Worm (Caenorhabditis elegans) whole organism, late embryonic: ENCODE measurements around the gene fbxa-206.

Source experiments
- C08G9.2 ChIP-seq: sonication (generic microtip); optimal IDR thresholded peaks from 2 replicates; lab custom pipeline; 2016; ENCODE audit warnings: mild to moderate bottlenecking, missing genetic modification characterization, moderate library complexity, missing compliant biosample characterization
- K02D7.2 ChIP-seq: sonication (generic microtip); optimal IDR thresholded peaks from 2 replicates; lab custom pipeline; 2017; ENCODE audit warnings: mild to moderate bottlenecking, missing genetic modification characterization, missing compliant biosample characterization
- T23F11.4 ChIP-seq: fragments of 200-800 bp; sonication (Bioruptor generic); optimal IDR thresholded peaks from 2 replicates; lab custom pipeline; 2018; ENCODE audit warnings: mild to moderate bottlenecking, missing genetic modification characterization, missing compliant biosample characterization
- ama-1 ChIP-seq: fragments of 150-350 bp; optimal IDR thresholded peaks from 2 replicates; lab custom pipeline; 2014
- ceh-18 ChIP-seq: sonication (generic microtip); optimal IDR thresholded peaks from 2 replicates; lab custom pipeline; 2016; ENCODE audit warnings: missing genetic modification characterization, missing compliant biosample characterization
- ceh-30 ChIP-seq: fragments of 150-350 bp; optimal IDR thresholded peaks from 2 replicates; lab custom pipeline; 2014; ENCODE audit warnings: missing biosample characterization, missing genetic modification characterization
- ceh-31 ChIP-seq: sonication (generic microtip); optimal IDR thresholded peaks from 2 replicates; lab custom pipeline; 2016; ENCODE audit warnings: missing genetic modification characterization, missing compliant biosample characterization
- ceh-45 ChIP-seq: fragments of 200-800 bp; sonication (Bioruptor generic); IDR thresholded peaks from 2 replicates; pipeline ENCODE4 v1.3.6; 2022; ENCODE audit warnings: missing genetic modification reagents, missing genetic modification characterization, missing compliant biosample characterization
- ceh-48 ChIP-seq: sonication (generic microtip); optimal IDR thresholded peaks from 2 replicates; lab custom pipeline; 2016; ENCODE audit warnings: missing genetic modification characterization, inconsistent platforms, missing compliant biosample characterization
- che-1 ChIP-seq: sonication (generic microtip); optimal IDR thresholded peaks from 2 replicates; lab custom pipeline; 2016; ENCODE audit warnings: mild to moderate bottlenecking, missing genetic modification characterization, missing compliant biosample characterization
- dmd-4 ChIP-seq: sonication (generic microtip); optimal IDR thresholded peaks from 2 replicates; lab custom pipeline; 2016; ENCODE audit warnings: borderline replicate concordance, missing genetic modification characterization, missing compliant biosample characterization
- dve-1 ChIP-seq: sonication (generic microtip); optimal IDR thresholded peaks from 2 replicates; lab custom pipeline; 2017; ENCODE audit warnings: antibody characterized with exemption, mild to moderate bottlenecking, missing genetic modification characterization, missing compliant biosample characterization
- elt-2 ChIP-seq: sonication (generic microtip); optimal IDR thresholded peaks from 2 replicates; lab custom pipeline; 2016; ENCODE audit warnings: missing genetic modification reagents, missing genetic modification characterization, missing compliant biosample characterization
- eyg-1 ChIP-seq: sonication (generic microtip); optimal IDR thresholded peaks from 2 replicates; lab custom pipeline; 2016; ENCODE audit warnings: missing genotype, missing genetic modification characterization, missing compliant biosample characterization
- fax-1 ChIP-seq: sonication (generic microtip); optimal IDR thresholded peaks from 2 replicates; lab custom pipeline; 2016; ENCODE audit warnings: missing genotype, missing genetic modification characterization, missing compliant biosample characterization
- fkh-10 ChIP-seq: fragments of 150-350 bp; optimal IDR thresholded peaks from 2 replicates; lab custom pipeline; 2014; ENCODE audit warnings: missing biosample characterization, missing genetic modification reagents, missing genetic modification characterization
- gmeb-2 ChIP-seq: sonication (generic microtip); optimal IDR thresholded peaks from 2 replicates; lab custom pipeline; 2016; ENCODE audit warnings: missing genetic modification characterization, inconsistent platforms, missing compliant biosample characterization
- hlh-13 ChIP-seq: fragments of 200-800 bp; sonication (Bioruptor generic); optimal IDR thresholded peaks from 2 replicates; lab custom pipeline; 2018; ENCODE audit warnings: mild to moderate bottlenecking, missing genetic modification characterization, missing compliant biosample characterization
- hlh-15 ChIP-seq: sonication (generic microtip); optimal IDR thresholded peaks from 2 replicates; lab custom pipeline; 2016; ENCODE audit warnings: missing genetic modification characterization, missing compliant biosample characterization
- hlh-30 ChIP-seq: sonication (generic microtip); optimal IDR thresholded peaks from 2 replicates; lab custom pipeline; 2017; ENCODE audit warnings: antibody characterized with exemption, missing genetic modification characterization, missing compliant biosample characterization; ENCODE audit not compliant: insufficient read depth
- lim-6 ChIP-seq: sonication (generic microtip); optimal IDR thresholded peaks from 2 replicates; lab custom pipeline; 2016; ENCODE audit warnings: missing genetic modification characterization, missing compliant biosample characterization
- mec-3 ChIP-seq: sonication (generic microtip); optimal IDR thresholded peaks from 2 replicates; lab custom pipeline; 2016; ENCODE audit warnings: borderline replicate concordance, missing genetic modification characterization, missing compliant biosample characterization
- nhr-11 ChIP-seq: fragments of 150-350 bp; optimal IDR thresholded peaks from 2 replicates; lab custom pipeline; 2014; ENCODE audit warnings: missing biosample characterization, missing genetic modification characterization
- nhr-232 ChIP-seq: sonication (generic microtip); optimal IDR thresholded peaks from 2 replicates; lab custom pipeline; 2016; ENCODE audit warnings: missing genetic modification characterization, missing compliant biosample characterization
- pax-1 ChIP-seq: fragments of 150-350 bp; optimal IDR thresholded peaks from 2 replicates; lab custom pipeline; 2014; ENCODE audit warnings: missing biosample characterization, missing genetic modification characterization
- pha-2 ChIP-seq: sonication (generic microtip); optimal IDR thresholded peaks from 2 replicates; lab custom pipeline; 2017; ENCODE audit warnings: mild to moderate bottlenecking, missing genetic modification characterization, missing compliant biosample characterization
- pha-4 ChIP-seq: fragments of 150-350 bp; optimal IDR thresholded peaks from 2 replicates; lab custom pipeline; 2018; ENCODE audit warnings: missing biosample characterization, missing genetic modification reagents, missing genetic modification characterization
- pqm-1 ChIP-seq: sonication (generic microtip); optimal IDR thresholded peaks from 2 replicates; lab custom pipeline; 2016; ENCODE audit warnings: missing genetic modification characterization, missing compliant biosample characterization
- pros-1 ChIP-seq: fragments of 150-350 bp; optimal IDR thresholded peaks from 2 replicates; lab custom pipeline; 2014; ENCODE audit warnings: missing biosample characterization, missing genetic modification reagents, missing genetic modification characterization
- rnt-1 ChIP-seq: sonication (generic microtip); optimal IDR thresholded peaks from 2 replicates; lab custom pipeline; 2016; ENCODE audit warnings: missing genetic modification characterization, missing compliant biosample characterization
- sdc-2 ChIP-seq: sonication (generic microtip); optimal IDR thresholded peaks from 2 replicates; lab custom pipeline; 2016; ENCODE audit warnings: missing genotype, missing genetic modification characterization, missing compliant biosample characterization
- syd-9 ChIP-seq: sonication (generic microtip); optimal IDR thresholded peaks from 2 replicates; lab custom pipeline; 2016; ENCODE audit warnings: mild to moderate bottlenecking, missing genetic modification characterization, moderate library complexity, missing compliant biosample characterization
- ttx-3 ChIP-seq: sonication (generic microtip); optimal IDR thresholded peaks from 2 replicates; lab custom pipeline; 2016; ENCODE audit warnings: missing genetic modification reagents, missing genetic modification characterization, missing compliant biosample characterization
- unc-3 ChIP-seq, 2 experiments: fragments of 200-800 bp in 1 of 2; sonication (Bioruptor generic) in 1 of 2; sonication (generic microtip) in 1 of 2; conservative IDR thresholded peaks in 1 of 2; optimal IDR thresholded peaks in 1 of 2; 2 replicates each; pipeline versions ENCODE4 v1.3.6 to Lab custom; 2016 to 2022; ENCODE audit warnings: missing compliant biosample characterization in 2 of 2, missing genetic modification characterization in 2 of 2, missing genetic modification reagents in 1 of 2
- unc-55 ChIP-seq: sonication (generic microtip); optimal IDR thresholded peaks from 2 replicates; lab custom pipeline; 2017; ENCODE audit warnings: missing biosample characterization, missing genetic modification reagents, missing genetic modification characterization
- ztf-16 ChIP-seq: sonication (generic microtip); optimal IDR thresholded peaks from 2 replicates; lab custom pipeline; 2017; ENCODE audit warnings: missing genetic modification characterization, missing compliant biosample characterization

fbxa-206 gene

DNA sequence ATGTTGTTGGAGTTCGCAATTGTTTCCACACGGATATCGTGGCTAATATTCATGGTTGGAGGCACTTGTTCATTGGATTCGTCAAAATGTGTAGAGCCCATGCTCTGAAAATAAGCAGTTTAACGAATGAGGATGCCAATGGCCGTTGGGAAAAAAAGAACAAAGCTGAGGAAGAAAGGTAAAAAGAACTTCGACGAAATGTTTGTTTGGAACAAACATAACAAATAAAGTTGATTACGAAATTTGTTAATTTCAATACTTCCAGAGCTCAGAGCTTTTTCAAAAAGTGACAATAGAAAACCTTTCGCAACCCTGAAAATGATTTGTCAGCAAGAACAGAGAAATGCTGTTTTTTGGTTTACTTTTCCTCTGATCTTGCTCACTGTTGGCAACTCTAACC is 38.2 kb downstream of the fbxa-206 start, which contains the start of gene F09C6.3:
TSS of gene F09C6.3 (minus strand) at position 101 of the 400 bp plus-strand sequence.
- no peak for TF ChIP-seq dve-1
- TF ChIP-seq pha-2: no peak
- TF ChIP-seq nhr-232 (tag; lab: Kevin White, UChicago): no peak
- TF ChIP-seq ama-1 (lab: Kevin White, UChicago): no peak
- TF ChIP-seq sdc-2 (tag; lab: Kevin White, UChicago): no peak
- no peak for TF ChIP-seq pqm-1 (tag; lab: Kevin White, UChicago)
- TF ChIP-seq pax-1 (tag; lab: Kevin White, UChicago): no peak
- no peak for TF ChIP-seq hlh-15 (tag; lab: Kevin White, UChicago)
- no peak for TF ChIP-seq hlh-13 (GFP tag; lab: Kevin White, UChicago)
- TF ChIP-seq C08G9.2: no peak
- no peak for TF ChIP-seq K02D7.2 (tag; lab: Kevin White, UChicago)
- no peak for TF ChIP-seq lim-6 (tag; lab: Kevin White, UChicago)
- TF ChIP-seq ztf-16 (tag; lab: Kevin White, UChicago): no peak
- no peak for TF ChIP-seq fax-1 (tag; lab: Kevin White, UChicago)
- no peak for TF ChIP-seq fkh-10 (GFP tag; lab: Kevin White, UChicago)
- TF ChIP-seq ceh-48: no peak
- TF ChIP-seq mec-3: no peak
- no peak for TF ChIP-seq elt-2 (tag; lab: Kevin White, UChicago)
- no peak for TF ChIP-seq dmd-4 (tag; lab: Kevin White, UChicago)
- no peak for TF ChIP-seq unc-55 (GFP tag; lab: Kevin White, UChicago)

- TF ChIP-seq ttx-3 (tag; lab: Kevin White, UChicago) (no peak), unc-3 (GFP tag; conservative IDR thresholded peaks at IDR 0.05; lab: Robert Waterston, UW) (no peak), unc-3 (tag; optimal IDR thresholded peaks at IDR 0.05; lab: Kevin White, UChicago) (no peak), che-1 (tag; lab: Kevin White, UChicago) (no peak), ztf-16 (tag; lab: Kevin White, UChicago) (no peak)
Measured at ce11 chrV:16879532-16879931, 38.7 kb downstream of the fbxa-206 start.

DNA sequence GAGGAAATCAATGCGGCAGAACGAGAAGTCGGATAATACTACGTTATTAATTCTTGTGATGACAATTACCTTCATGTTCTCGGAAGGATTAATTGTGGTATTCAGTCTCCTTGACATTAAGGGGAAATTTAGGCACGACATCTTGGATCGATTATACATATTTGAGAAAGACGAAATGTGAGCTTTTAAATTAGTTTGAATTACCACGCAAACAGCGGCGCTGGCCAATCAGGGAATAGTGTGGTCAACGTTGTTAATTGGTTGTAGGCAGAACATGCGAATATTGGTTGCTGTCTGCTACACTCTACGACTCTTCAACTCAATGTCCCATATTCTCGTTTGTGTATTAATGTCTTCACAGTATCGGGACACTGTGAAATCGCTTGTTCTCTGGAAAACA is 43.3 kb downstream of the fbxa-206 start, which contains the start of gene F49A5.10:
TSS of gene F49A5.10 (plus strand) at position 301 of the 400 bp plus-strand sequence.
- no peak for TF ChIP-seq nhr-232 (tag; lab: Kevin White, UChicago)
- no peak for TF ChIP-seq ceh-30
- no peak for TF ChIP-seq hlh-30 (tag; lab: Kevin White, UChicago)
- TF ChIP-seq fax-1 (tag; lab: Kevin White, UChicago): no peak
- no peak for TF ChIP-seq che-1 (tag; lab: Kevin White, UChicago)
- no peak for TF ChIP-seq nhr-11 (tag; lab: Kevin White, UChicago)
- no peak for TF ChIP-seq ama-1 (lab: Kevin White, UChicago)
- TF ChIP-seq syd-9: no peak
- TF ChIP-seq ceh-18 (tag; lab: Kevin White, UChicago): no peak
- no peak for TF ChIP-seq hlh-13 (GFP tag; lab: Kevin White, UChicago)
- TF ChIP-seq gmeb-2 (tag; lab: Kevin White, UChicago): no peak
- TF ChIP-seq rnt-1: no peak
- TF ChIP-seq, all 69 proteins: peak for 0

ce11 chrV:16873642-16874041 is 44.6 kb downstream of the fbxa-206 start, which contains the start of gene srw-23:
Gene srw-23, plus strand, starts transcription at chrV:16873942.
- TF ChIP-seq che-1 (tag; lab: Kevin White, UChicago) (no peak), ama-1 (lab: Kevin White, UChicago) (no peak), hlh-15 (tag; lab: Kevin White, UChicago) (no peak), ceh-48 (no peak), eyg-1 (no peak), pha-4 (no peak), unc-55 (GFP tag; lab: Kevin White, UChicago) (no peak), ceh-31 (tag; lab: Kevin White, UChicago) (no peak), T23F11.4 (GFP tag; lab: Kevin White, UChicago) (no peak), pros-1 (tag; lab: Kevin White, UChicago) (no peak), ceh-45 (GFP tag; lab: Robert Waterston, UW) (no peak)
